Fruit fly (Drosophila melanogaster) whole organism, prepupa: ENCODE data around the gene Rbm13.

Experiments
- CG1621 ChIP-seq: fragments of 200-800 bp; sonication (Bioruptor generic); optimal IDR thresholded peaks from 3 replicates; lab custom pipeline; 2018; ENCODE audit warnings: missing biosample characterization, mild to moderate bottlenecking, missing genetic modification characterization
- CG3919 ChIP-seq: fragments of 200-800 bp; sonication (Bioruptor generic); optimal IDR thresholded peaks from 3 replicates; lab custom pipeline; 2016; ENCODE audit warnings: missing biosample characterization, missing genetic modification characterization
- CG6808 ChIP-seq: fragments of 200-800 bp; sonication (Bioruptor generic); optimal IDR thresholded peaks from 3 replicates; lab custom pipeline; 2017; ENCODE audit warnings: missing biosample characterization, missing genetic modification characterization, mild to moderate bottlenecking, moderate library complexity, missing genetic modification reagents
- CG6854 ChIP-seq: fragments of 200-800 bp; sonication (Bioruptor generic); optimal IDR thresholded peaks from 2 replicates; lab custom pipeline; 2017; ENCODE audit warnings: missing biosample characterization, mild to moderate bottlenecking, missing genetic modification characterization
- CG7368 ChIP-seq: fragments of 200-800 bp; sonication (Bioruptor generic); optimal IDR thresholded peaks from 3 replicates; lab custom pipeline; 2016; ENCODE audit warnings: missing biosample characterization, missing genetic modification characterization
- Smox ChIP-seq: fragments of 200-800 bp; sonication (Bioruptor generic); optimal IDR thresholded peaks from 3 replicates; lab custom pipeline; 2016; ENCODE audit warnings: missing biosample characterization, missing genetic modification characterization
- Sox102F ChIP-seq: fragments of 200-800 bp; sonication (Bioruptor generic); optimal IDR thresholded peaks from 2 replicates; lab custom pipeline; 2016; ENCODE audit warnings: missing biosample characterization, mild to moderate bottlenecking, missing genetic modification characterization
- Sox14 ChIP-seq: fragments of 200-800 bp; sonication (Bioruptor generic); optimal IDR thresholded peaks from 3 replicates; lab custom pipeline; 2016; ENCODE audit warnings: missing biosample characterization, missing genetic modification characterization
- acj6 ChIP-seq: fragments of 200-800 bp; sonication (Bioruptor generic); optimal IDR thresholded peaks from 3 replicates; lab custom pipeline; 2016; ENCODE audit warnings: missing biosample characterization, missing genetic modification characterization
- dac ChIP-seq: fragments of 200-800 bp; sonication (Bioruptor generic); optimal IDR thresholded peaks from 2 replicates; lab custom pipeline; 2017; ENCODE audit warnings: missing biosample characterization, mild to moderate bottlenecking, missing genetic modification characterization
- net ChIP-seq: fragments of 200-800 bp; sonication (Bioruptor generic); optimal IDR thresholded peaks from 3 replicates; lab custom pipeline; 2016; ENCODE audit warnings: missing biosample characterization, missing genetic modification characterization
- ss ChIP-seq, 2 experiments: fragments of 200-800 bp; sonication (Bioruptor generic); optimal IDR thresholded peaks; 2 replicates in 1 of 2; 3 replicates in 1 of 2; lab custom pipeline; 2017 to 2018; ENCODE audit warnings: mild to moderate bottlenecking in 2 of 2, missing biosample characterization in 2 of 2, missing genetic modification characterization in 2 of 2, moderate library complexity in 1 of 2

DNA sequence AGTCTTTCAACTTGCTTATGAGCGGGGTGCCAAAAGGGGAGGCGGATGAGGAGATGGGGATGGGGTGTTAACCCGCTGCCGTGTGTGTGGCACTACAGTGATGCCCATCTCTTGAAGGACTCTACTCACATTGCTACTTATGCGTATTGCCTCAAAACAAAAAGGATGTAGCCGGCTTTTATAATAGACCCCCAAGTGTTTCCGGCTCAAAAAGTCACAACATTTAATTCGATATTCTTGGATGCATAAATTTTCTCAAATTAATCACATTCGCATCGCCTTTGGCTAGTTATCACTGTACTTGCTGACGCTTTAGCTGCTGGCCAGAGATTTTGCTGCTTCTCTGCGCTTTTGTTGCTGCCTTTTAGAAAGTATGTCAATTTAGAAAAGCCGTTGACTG lies 10.5 kb upstream of the Rbm13 start:
- TF ChIP-seq dac = peak; percentile 68
- peak; percentile 36 for TF ChIP-seq net
- TF ChIP-seq Sox14 (GFP tag; lab: Kevin White, UChicago) = peak; percentile 55
- peak; percentile 25 for TF ChIP-seq CG3919 (GFP tag; lab: Kevin White, UChicago)
- TF ChIP-seq Sox102F (GFP tag; lab: Kevin White, UChicago) = peak; percentile 10
- TF ChIP-seq CG1621 (tag; lab: Kevin White, UChicago) = no peak
- TF ChIP-seq ss (GFP tag; optimal IDR thresholded peaks at IDR 0.05; lab: Kevin White, UChicago) = no peak
- TF ChIP-seq Smox = peak; percentile 21
- no peak for TF ChIP-seq CG6854 (GFP tag; lab: Kevin White, UChicago)
- TF ChIP-seq CG7368 (GFP tag; lab: Kevin White, UChicago) = peak; percentile 48
- peak; percentile 19 for TF ChIP-seq acj6
- peak; percentile 51 for TF ChIP-seq CG6808
